Fruit fly (Drosophila melanogaster) whole organism, embryonic: ENCODE data around the gene CG33160.

ENCODE experiments used
- Blimp-1 ChIP-seq: fragments of 200-800 bp; sonication (Bioruptor generic); optimal IDR thresholded peaks from 3 replicates; lab custom pipeline; 2018; ENCODE audit warnings: missing biosample characterization, missing genetic modification characterization, mild to moderate bottlenecking, moderate library complexity, missing genetic modification reagents
- CG10462 ChIP-seq: fragments of 200-800 bp; sonication (Bioruptor generic); optimal IDR thresholded peaks from 2 replicates; lab custom pipeline; 2016; ENCODE audit warnings: missing biosample characterization, missing genetic modification characterization
- CG11695 ChIP-seq: fragments of 200-800 bp; sonication (Bioruptor generic); IDR thresholded peaks from 3 replicates; pipeline ENCODE4 v1.3.6; 2022; ENCODE audit warnings: missing biosample characterization, missing genetic modification characterization
- CG11723 ChIP-seq: fragments of 200-800 bp; sonication (Bioruptor generic); optimal IDR thresholded peaks from 2 replicates; lab custom pipeline; 2017; ENCODE audit warnings: missing biosample characterization, mild to moderate bottlenecking, missing genetic modification characterization
- CG12104 ChIP-seq: fragments of 200-800 bp; sonication (Bioruptor generic); optimal IDR thresholded peaks from 3 replicates; lab custom pipeline; 2016; ENCODE audit warnings: missing biosample characterization, missing genetic modification characterization
- CG12659 ChIP-seq: fragments of 200-800 bp; sonication (Bioruptor generic); optimal IDR thresholded peaks from 3 replicates; lab custom pipeline; 2017; ENCODE audit warnings: mild to moderate bottlenecking, missing biosample characterization, missing genetic modification reagents, missing genetic modification characterization
- CG12769 ChIP-seq: fragments of 200-800 bp; sonication (Bioruptor generic); optimal IDR thresholded peaks from 2 replicates; lab custom pipeline; 2019; ENCODE audit warnings: missing biosample characterization, mild to moderate bottlenecking, missing genetic modification characterization, moderate library complexity
- CG17568 ChIP-seq: fragments of 200-800 bp; sonication (Bioruptor generic); optimal IDR thresholded peaks from 2 replicates; lab custom pipeline; 2018; ENCODE audit warnings: missing biosample characterization, mild to moderate bottlenecking, missing genetic modification characterization, moderate library complexity
- CG2202 ChIP-seq: fragments of 200-800 bp; sonication (Bioruptor generic); optimal IDR thresholded peaks from 2 replicates; lab custom pipeline; 2018; ENCODE audit warnings: missing biosample characterization, mild to moderate bottlenecking, missing genetic modification characterization
- CG3281 ChIP-seq: fragments of 200-800 bp; sonication (Bioruptor generic); optimal IDR thresholded peaks from 3 replicates; lab custom pipeline; 2017; ENCODE audit warnings: missing biosample characterization, mild to moderate bottlenecking, missing genetic modification characterization
- CG4404 ChIP-seq: fragments of 200-800 bp; sonication (Bioruptor generic); IDR thresholded peaks from 2 replicates; pipeline ENCODE4 v1.3.6; 2022; ENCODE audit warnings: missing biosample characterization, missing genetic modification characterization
- CG5180 ChIP-seq: fragments of 200-800 bp; sonication (Bioruptor generic); optimal IDR thresholded peaks from 3 replicates; lab custom pipeline; 2017; ENCODE audit warnings: missing biosample characterization, missing genetic modification characterization, mild to moderate bottlenecking, moderate library complexity, missing genetic modification reagents
- CG5245 ChIP-seq: fragments of 200-800 bp; sonication (Bioruptor generic); optimal IDR thresholded peaks from 3 replicates; lab custom pipeline; 2016; ENCODE audit warnings: missing biosample characterization, missing genetic modification characterization
- CG6765 ChIP-seq: fragments of 200-800 bp; sonication (Bioruptor generic); optimal IDR thresholded peaks from 3 replicates; lab custom pipeline; 2017; ENCODE audit warnings: missing biosample characterization, mild to moderate bottlenecking, missing genetic modification characterization
- CG6854 ChIP-seq: fragments of 200-800 bp; sonication (Bioruptor generic); optimal IDR thresholded peaks from 3 replicates; lab custom pipeline; 2017; ENCODE audit warnings: missing biosample characterization, mild to moderate bottlenecking, missing genetic modification characterization
- CG7963 ChIP-seq: fragments of 200-800 bp; sonication (Bioruptor generic); IDR thresholded peaks from 3 replicates; pipeline ENCODE4 v1.3.6; 2022; ENCODE audit warnings: missing biosample characterization, missing genetic modification characterization; ENCODE audit not compliant: partially characterized antibody
- CG8281 ChIP-seq: fragments of 200-800 bp; sonication (Bioruptor generic); optimal IDR thresholded peaks from 2 replicates; lab custom pipeline; 2018; ENCODE audit warnings: missing biosample characterization, mild to moderate bottlenecking, missing genetic modification characterization, moderate library complexity
- CG8359 ChIP-seq: fragments of 200-800 bp; sonication (Bioruptor generic); optimal IDR thresholded peaks from 2 replicates; lab custom pipeline; 2017; ENCODE audit warnings: missing biosample characterization, mild to moderate bottlenecking, missing genetic modification characterization, borderline replicate concordance
- Chrac-16 ChIP-seq: fragments of 200-800 bp; sonication (Bioruptor generic); optimal IDR thresholded peaks from 3 replicates; lab custom pipeline; 2016; ENCODE audit warnings: missing biosample characterization, missing genetic modification characterization
- D19A ChIP-seq: fragments of 200-800 bp; optimal IDR thresholded peaks from 3 replicates; lab custom pipeline; 2019; ENCODE audit warnings: missing biosample characterization, mild to moderate bottlenecking, missing genetic modification characterization, moderate library complexity
- Eip74EF ChIP-seq, 2 experiments: fragments of 200-800 bp in 1 of 2; fragments of >200 bp in 1 of 2; sonication (Bioruptor generic) in 1 of 2; optimal IDR thresholded peaks; 2 replicates each; lab custom pipeline; 2017 to 2019; ENCODE audit warnings: missing biosample characterization in 2 of 2, missing genetic modification characterization in 2 of 2, mild to moderate bottlenecking in 1 of 2, moderate library complexity in 1 of 2
- GATAe ChIP-seq: fragments of 200-800 bp; sonication (Bioruptor generic); conservative IDR thresholded peaks from 2 replicates; pipeline ENCODE4 v1.3.6; 2022; ENCODE audit warnings: missing biosample characterization, missing genetic modification characterization
- Hmx ChIP-seq: fragments of 200-800 bp; sonication (Bioruptor generic); optimal IDR thresholded peaks from 2 replicates; lab custom pipeline; 2016; ENCODE audit warnings: missing biosample characterization, missing genetic modification characterization
- Lpt ChIP-seq: fragments of >200 bp; optimal IDR thresholded peaks from 2 replicates; lab custom pipeline; 2018; ENCODE audit warnings: missing biosample characterization, missing genetic modification characterization
- Mad ChIP-seq: fragments of 200-800 bp; sonication (Bioruptor generic); optimal IDR thresholded peaks from 2 replicates; lab custom pipeline; 2016; ENCODE audit warnings: missing biosample characterization, missing genetic modification characterization
- Med ChIP-seq: fragments of 200-800 bp; sonication (Bioruptor generic); peaks from one replicate; lab custom pipeline; 2016; ENCODE audit warnings: missing biosample characterization, missing genetic modification characterization, mild to moderate bottlenecking, inconsistent platforms, moderate library complexity
- Mes4 ChIP-seq: fragments of 200-800 bp; sonication (Bioruptor generic); optimal IDR thresholded peaks from 2 replicates; lab custom pipeline; 2016; ENCODE audit warnings: missing biosample characterization, missing genetic modification characterization
- Oaz ChIP-seq: fragments of 200-800 bp; sonication (Bioruptor generic); IDR thresholded peaks from 2 replicates; pipeline ENCODE4 v1.3.6; 2022; ENCODE audit warnings: missing biosample characterization, missing genetic modification characterization
- Sin3A ChIP-seq: fragments of >200 bp; optimal IDR thresholded peaks from 2 replicates; lab custom pipeline; 2018
- Stat92E ChIP-seq, 3 experiments: fragments of >200 bp in 2 of 3; fragments of 200-800 bp in 1 of 3; sonication (Bioruptor generic) in 1 of 3; optimal IDR thresholded peaks; 2 replicates each; lab custom pipeline; 2017 to 2019; ENCODE audit warnings: missing biosample characterization in 3 of 3, missing genetic modification characterization in 3 of 3, mild to moderate bottlenecking in 1 of 3, moderate library complexity in 1 of 3
- ab ChIP-seq: fragments of 200-800 bp; sonication (Bioruptor generic); optimal IDR thresholded peaks from 2 replicates; lab custom pipeline; 2016; ENCODE audit warnings: missing biosample characterization, missing genetic modification characterization
- ap ChIP-seq: fragments of 200-800 bp; sonication (Bioruptor generic); IDR thresholded peaks from 2 replicates; pipeline ENCODE4 v1.3.6; 2022; ENCODE audit warnings: missing biosample characterization, missing genetic modification characterization
- btn ChIP-seq: fragments of 200-800 bp; sonication (Bioruptor generic); optimal IDR thresholded peaks from 2 replicates; lab custom pipeline; 2016; ENCODE audit warnings: missing biosample characterization, missing genetic modification characterization
- cad ChIP-seq: fragments of >200 bp; optimal IDR thresholded peaks from 2 replicates; lab custom pipeline; 2017; ENCODE audit warnings: missing biosample characterization, missing genetic modification characterization
- da ChIP-seq: fragments of 200-800 bp; sonication (Bioruptor generic); optimal IDR thresholded peaks from 2 replicates; lab custom pipeline; 2016; ENCODE audit warnings: missing biosample characterization, missing genetic modification characterization
- fd64A ChIP-seq: fragments of 200-800 bp; sonication (Bioruptor generic); optimal IDR thresholded peaks from 3 replicates; lab custom pipeline; 2018; ENCODE audit warnings: missing biosample characterization, mild to moderate bottlenecking, missing genetic modification characterization
- fd96Cb ChIP-seq: fragments of 200-800 bp; sonication (Bioruptor generic); optimal IDR thresholded peaks from 2 replicates; lab custom pipeline; 2018; ENCODE audit warnings: missing biosample characterization, mild to moderate bottlenecking, missing genetic modification characterization, moderate library complexity
- fru ChIP-seq: fragments of >200 bp; optimal IDR thresholded peaks from 2 replicates; lab custom pipeline; 2017
- ind ChIP-seq: fragments of 200-800 bp; sonication (Bioruptor generic); optimal IDR thresholded peaks from 3 replicates; lab custom pipeline; 2016; ENCODE audit warnings: missing biosample characterization, missing genetic modification characterization
- kni ChIP-seq: fragments of 200-800 bp; sonication (Bioruptor generic); optimal IDR thresholded peaks from 3 replicates; lab custom pipeline; 2017; ENCODE audit warnings: mild to moderate bottlenecking, missing biosample characterization, missing genetic modification reagents, missing genetic modification characterization
- lab ChIP-seq: fragments of 200-800 bp; sonication (Bioruptor generic); optimal IDR thresholded peaks from 3 replicates; lab custom pipeline; 2017; ENCODE audit warnings: missing biosample characterization, missing genetic modification characterization, mild to moderate bottlenecking, moderate library complexity, missing genetic modification reagents
- nerfin-1 ChIP-seq: fragments of 200-800 bp; sonication (Bioruptor generic); optimal IDR thresholded peaks from 3 replicates; lab custom pipeline; 2019; ENCODE audit warnings: missing biosample characterization, mild to moderate bottlenecking, missing genetic modification characterization, moderate library complexity
- odd ChIP-seq: fragments of 200-800 bp; sonication (Bioruptor generic); optimal IDR thresholded peaks from 2 replicates; lab custom pipeline; 2017; ENCODE audit warnings: missing biosample characterization, mild to moderate bottlenecking, missing genetic modification characterization
- onecut ChIP-seq: fragments of 200-800 bp; sonication (Bioruptor generic); IDR thresholded peaks from 2 replicates; pipeline ENCODE4 v1.3.6; 2022; ENCODE audit warnings: missing biosample characterization, missing genetic modification characterization
- pb ChIP-seq: fragments of 200-800 bp; sonication (Bioruptor generic); optimal IDR thresholded peaks from 3 replicates; lab custom pipeline; 2016; ENCODE audit warnings: missing biosample characterization, missing genetic modification characterization
- scrt ChIP-seq: fragments of 200-800 bp; sonication (Bioruptor generic); optimal IDR thresholded peaks from 2 replicates; lab custom pipeline; 2018; ENCODE audit warnings: missing biosample characterization, mild to moderate bottlenecking, missing genetic modification characterization, moderate library complexity
- seq ChIP-seq: fragments of 200-800 bp; sonication (Bioruptor generic); IDR thresholded peaks from 2 replicates; pipeline ENCODE4 v1.3.6; 2022; ENCODE audit warnings: missing biosample characterization, missing genetic modification characterization
- stwl ChIP-seq: fragments of 200-800 bp; sonication (Bioruptor generic); optimal IDR thresholded peaks from 3 replicates; lab custom pipeline; 2018; ENCODE audit warnings: missing biosample characterization, mild to moderate bottlenecking, missing genetic modification characterization, moderate library complexity
- zfh2 ChIP-seq: fragments of 200-800 bp; sonication (Bioruptor generic); optimal IDR thresholded peaks from 2 replicates; lab custom pipeline; 2016; ENCODE audit warnings: missing biosample characterization, missing genetic modification characterization

The CG33160 gene

dm6 chr3L:3249997-3250774 lies 44.0 kb upstream of the CG33160 start (continued):
- TF ChIP-seq CG6854 (GFP tag; lab: Kevin White, UChicago), result peak; percentile 90
- TF ChIP-seq ap (GFP tag; lab: Robert Waterston, UW), result peak; percentile 72
- TF ChIP-seq CG4404, result peak; percentile 79
- TF ChIP-seq lab (GFP tag; lab: Kevin White, UChicago), result peak; percentile 89
- TF ChIP-seq cad, result no peak
- peak; percentile 92 for TF ChIP-seq ab (GFP tag; lab: Kevin White, UChicago)
- peak; percentile 78 for TF ChIP-seq fd64A (GFP tag; lab: Kevin White, UChicago)
- TF ChIP-seq CG5180 (GFP tag; lab: Kevin White, UChicago), result peak; percentile 81
- peak; percentile 95 for TF ChIP-seq CG3281
- TF ChIP-seq Mad, result peak; percentile 92
- TF ChIP-seq nerfin-1 (tag; lab: Kevin White, UChicago), result peak; percentile 92
- peak; percentile 66 for TF ChIP-seq Oaz (GFP tag; lab: Robert Waterston, UW)
- peak; percentile 90 for TF ChIP-seq D19A (tag; lab: Kevin White, UChicago)
- TF ChIP-seq Blimp-1 (GFP tag; lab: Kevin White, UChicago), result peak; percentile 66
- peak; percentile 93 for TF ChIP-seq fd96Cb (tag; lab: Kevin White, UChicago)
- TF ChIP-seq Lpt (GFP tag; lab: Kevin White, UChicago), result no peak
- TF ChIP-seq da (GFP tag; lab: Kevin White, UChicago), result peak; percentile 84
- peak; percentile 97 for TF ChIP-seq Med (GFP tag; lab: Kevin White, UChicago)
- peak; percentile 82 for TF ChIP-seq seq (GFP tag; lab: Robert Waterston, UW)
- peak; percentile 95 for TF ChIP-seq ind (GFP tag; lab: Kevin White, UChicago)
- peak; percentile 95 for TF ChIP-seq Hmx (GFP tag; lab: Kevin White, UChicago)
- TF ChIP-seq CG2202, result peak; percentile 91
- TF ChIP-seq CG8359 (GFP tag; lab: Kevin White, UChicago), result peak; percentile 86
- TF ChIP-seq fru, result no peak
- no peak for TF ChIP-seq Sin3A (lab: Kevin White, UChicago)
- TF ChIP-seq CG11695 (GFP tag; lab: Robert Waterston, UW), result peak; percentile 90
- TF ChIP-seq CG12104 (GFP tag; lab: Kevin White, UChicago), result peak; percentile 95
- TF ChIP-seq CG17568 (GFP tag; lab: Kevin White, UChicago), result peak; percentile 83
- peak; percentile 79 for TF ChIP-seq CG8281 (tag; lab: Kevin White, UChicago)
- TF ChIP-seq kni, result peak; percentile 93
- TF ChIP-seq odd (GFP tag; lab: Kevin White, UChicago), result peak; percentile 96
- TF ChIP-seq CG6765, result peak; percentile 86
- TF ChIP-seq CG12659 (GFP tag; lab: Kevin White, UChicago), result peak; percentile 98
- TF ChIP-seq zfh2 (GFP tag; lab: Kevin White, UChicago), result peak; percentile 95
- TF ChIP-seq CG12769, result peak; percentile 82
- TF ChIP-seq CG10462 (GFP tag; lab: Kevin White, UChicago), result peak; percentile 94
- TF ChIP-seq Stat92E (GFP tag; optimal IDR thresholded peaks at IDR 0.05; lab: Kevin White, UChicago), result peak in 1 of 3 experiments; percentile 77
- peak; percentile 90 for TF ChIP-seq pb (GFP tag; lab: Kevin White, UChicago)
- TF ChIP-seq CG5245 (GFP tag; lab: Kevin White, UChicago), result peak; percentile 92
- peak; percentile 94 for TF ChIP-seq Chrac-16 (GFP tag; lab: Kevin White, UChicago)
- TF ChIP-seq Mes4 (GFP tag; lab: Kevin White, UChicago), result peak; percentile 96
- TF ChIP-seq CG7963 (GFP tag; lab: Robert Waterston, UW), result no peak
- peak; percentile 73 for TF ChIP-seq GATAe (GFP tag; lab: Robert Waterston, UW)
- peak; percentile 80 for TF ChIP-seq scrt (GFP tag; lab: Kevin White, UChicago)
- peak; percentile 86 for TF ChIP-seq btn (GFP tag; lab: Kevin White, UChicago)
- peak; percentile 96 for TF ChIP-seq CG11723 (GFP tag; lab: Kevin White, UChicago)
- TF ChIP-seq stwl, result no peak
- TF ChIP-seq onecut (GFP tag; lab: Robert Waterston, UW), result peak; percentile 62
- peak in 1 of 2 experiments; percentile 95 for TF ChIP-seq Eip74EF (GFP tag; optimal IDR thresholded peaks at IDR 0.05; lab: Kevin White, UChicago)
